Worm (Caenorhabditis elegans): ENCODE measurements around the gene C34C12.2.

DNA sequence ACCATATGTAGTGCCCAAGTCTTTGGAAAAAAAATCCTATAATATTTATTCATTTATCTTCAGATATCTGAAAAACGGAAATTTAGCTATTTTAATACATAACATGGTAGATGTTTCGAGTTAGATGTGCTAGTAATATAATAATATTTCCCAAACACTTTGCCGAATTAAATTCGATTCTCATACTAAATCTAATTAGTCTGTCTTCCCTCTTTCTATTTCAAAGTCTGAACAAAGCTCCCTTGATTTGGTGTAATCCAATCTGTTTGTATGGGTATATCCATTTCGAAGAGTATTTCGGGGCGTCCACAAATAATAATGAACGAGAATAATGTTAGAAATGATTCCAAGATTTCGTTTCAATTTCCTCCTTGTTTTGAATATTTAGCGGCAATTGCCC lies 39.2 kb upstream of the C34C12.2 start:
- TF ChIP-seq flh-1 (GFP tag; optimal IDR thresholded peaks at IDR 0.05) (no peak), sptf-1 (tag; optimal IDR thresholded peaks at IDR 0.05) (no peak)
